Worm (Caenorhabditis elegans) whole organism, L1 larva: ENCODE data around the gene nkcc-1.

Experiments
- alr-1 ChIP-seq: fragments of 200-800 bp; sonication (Bioruptor generic); optimal IDR thresholded peaks from 2 replicates; lab custom pipeline; 2018; ENCODE audit warnings: borderline replicate concordance, mild to moderate bottlenecking, missing genetic modification characterization, missing compliant biosample characterization
- ceh-63 ChIP-seq: fragments of 200-800 bp; sonication (Bioruptor generic); optimal IDR thresholded peaks from 2 replicates; lab custom pipeline; 2018; ENCODE audit warnings: mild to moderate bottlenecking, missing genetic modification characterization, missing compliant biosample characterization
- ceh-8 ChIP-seq: fragments of 200-800 bp; sonication (Bioruptor generic); optimal IDR thresholded peaks from 2 replicates; lab custom pipeline; 2018; ENCODE audit warnings: mild to moderate bottlenecking, missing genetic modification characterization, moderate library complexity, missing compliant biosample characterization
- ceh-82 ChIP-seq, 3 experiments: fragments of 150-350 bp in 1 of 3; sonication (generic microtip) in 2 of 3; optimal IDR thresholded peaks; 2 replicates each; lab custom pipeline; 2014 to 2017; ENCODE audit warnings: missing biosample characterization in 3 of 3, missing genetic modification characterization in 3 of 3
- ceh-88 ChIP-seq: fragments of 200-800 bp; sonication (Bioruptor generic); IDR thresholded peaks from 2 replicates; pipeline ENCODE4 v1.3.6; 2022; ENCODE audit warnings: missing genetic modification characterization, missing compliant biosample characterization
- ceh-90 ChIP-seq: sonication (generic microtip); optimal IDR thresholded peaks from 2 replicates; lab custom pipeline; 2016; ENCODE audit warnings: missing genetic modification characterization, missing compliant biosample characterization
- ces-1 ChIP-seq: fragments of 150-350 bp; optimal IDR thresholded peaks from 2 replicates; lab custom pipeline; 2014; ENCODE audit warnings: missing biosample characterization, missing genetic modification reagents, missing genetic modification characterization
- dpl-1 ChIP-seq, 3 experiments: fragments of 150-350 bp in 2 of 3; sonication (generic microtip) in 1 of 3; optimal IDR thresholded peaks; 2 replicates each; lab custom pipeline; 2014 to 2017; ENCODE audit warnings: missing biosample characterization in 3 of 3, missing genetic modification characterization in 3 of 3, missing genetic modification reagents in 3 of 3
- dsc-1 ChIP-seq: sonication (generic microtip); optimal IDR thresholded peaks from 2 replicates; lab custom pipeline; 2016; ENCODE audit warnings: mild to moderate bottlenecking, missing genetic modification characterization, missing compliant biosample characterization
- efl-1 ChIP-seq, 4 experiments: fragments of 150-350 bp; optimal IDR thresholded peaks in 3 of 4; peaks in 1 of 4; 1 replicate in 1 of 4; 2 replicates in 3 of 4; lab custom pipeline; 2014; ENCODE audit warnings: missing biosample characterization in 2 of 4, missing genetic modification characterization in 2 of 4, missing genetic modification reagents in 2 of 4
- efl-3 ChIP-seq: fragments of 200-800 bp; sonication (Bioruptor generic); optimal IDR thresholded peaks from 2 replicates; lab custom pipeline; 2018; ENCODE audit warnings: mild to moderate bottlenecking, missing genetic modification characterization, missing compliant biosample characterization
- egl-13 ChIP-seq: sonication (generic microtip); optimal IDR thresholded peaks from 2 replicates; lab custom pipeline; 2016; ENCODE audit warnings: missing genotype, missing genetic modification reagents, missing genetic modification characterization, missing compliant biosample characterization
- fkh-8 ChIP-seq: sonication (generic microtip); optimal IDR thresholded peaks from 2 replicates; lab custom pipeline; 2016; ENCODE audit warnings: mild to moderate bottlenecking, missing genetic modification characterization, missing compliant biosample characterization
- fos-1 ChIP-seq: fragments of 150-350 bp; optimal IDR thresholded peaks from 2 replicates; lab custom pipeline; 2014; ENCODE audit warnings: missing biosample characterization, missing genetic modification characterization
- hlh-4 ChIP-seq: sonication (generic microtip); optimal IDR thresholded peaks from 2 replicates; lab custom pipeline; 2016; ENCODE audit warnings: mild to moderate bottlenecking, missing genetic modification characterization, missing compliant biosample characterization
- irx-1 ChIP-seq: sonication (generic microtip); optimal IDR thresholded peaks from 2 replicates; lab custom pipeline; 2016; ENCODE audit warnings: missing genetic modification characterization, missing compliant biosample characterization
- isw-1 ChIP-seq: fragments of 200-800 bp; sonication (Bioruptor generic); IDR thresholded peaks from 2 replicates; pipeline ENCODE4 v1.3.6; 2022; ENCODE audit warnings: missing genetic modification characterization, missing compliant biosample characterization
- jun-1 ChIP-seq: fragments of 150-350 bp; optimal IDR thresholded peaks from 2 replicates; lab custom pipeline; 2014; ENCODE audit warnings: missing biosample characterization, missing genetic modification reagents, missing genetic modification characterization
- lin-13 ChIP-seq: fragments of 150-350 bp; optimal IDR thresholded peaks from 2 replicates; lab custom pipeline; 2014; ENCODE audit warnings: missing biosample characterization, missing genetic modification reagents, missing genetic modification characterization
- lin-14 ChIP-seq: fragments of 200-800 bp; sonication (Bioruptor generic); optimal IDR thresholded peaks from 2 replicates; lab custom pipeline; 2018; ENCODE audit warnings: mild to moderate bottlenecking, missing genetic modification characterization, moderate library complexity, missing compliant biosample characterization
- lin-15B ChIP-seq: fragments of 150-350 bp; sonication (generic microtip); optimal IDR thresholded peaks from 3 replicates; lab custom pipeline; 2014; ENCODE audit warnings: missing biosample characterization, missing genetic modification characterization
- lin-35 ChIP-seq, 2 experiments: fragments of 150-350 bp; optimal IDR thresholded peaks; 2 replicates each; lab custom pipeline; 2014; ENCODE audit warnings: missing biosample characterization in 2 of 2, missing genetic modification characterization in 2 of 2, missing genetic modification reagents in 2 of 2
- lin-39 ChIP-seq: fragments of 150-350 bp; optimal IDR thresholded peaks from 2 replicates; lab custom pipeline; 2014; ENCODE audit warnings: missing biosample characterization, missing genetic modification reagents, missing genetic modification characterization
- lsy-2 ChIP-seq, 2 experiments: fragments of 150-350 bp; optimal IDR thresholded peaks; 2 replicates each; lab custom pipeline; 2014; ENCODE audit warnings: missing biosample characterization in 2 of 2, missing genetic modification characterization in 2 of 2
- mdl-1 ChIP-seq, 2 experiments: fragments of 150-350 bp; optimal IDR thresholded peaks; 2 replicates each; lab custom pipeline; 2014 to 2017; ENCODE audit warnings: missing biosample characterization in 2 of 2, missing genetic modification characterization in 2 of 2, inconsistent platforms in 1 of 2
- mep-1 ChIP-seq: fragments of 150-350 bp; optimal IDR thresholded peaks from 2 replicates; lab custom pipeline; 2014; ENCODE audit warnings: missing biosample characterization, missing genetic modification characterization
- nhr-11 ChIP-seq: fragments of 150-350 bp; optimal IDR thresholded peaks from 2 replicates; lab custom pipeline; 2014; ENCODE audit warnings: missing biosample characterization, missing genetic modification characterization
- nhr-237 ChIP-seq: fragments of 150-350 bp; optimal IDR thresholded peaks from 2 replicates; lab custom pipeline; 2014; ENCODE audit warnings: missing biosample characterization, missing genetic modification characterization
- nhr-28 ChIP-seq: fragments of 150-350 bp; optimal IDR thresholded peaks from 2 replicates; lab custom pipeline; 2014; ENCODE audit warnings: missing biosample characterization, missing genetic modification characterization
- nhr-47 ChIP-seq: sonication (generic microtip); optimal IDR thresholded peaks from 2 replicates; lab custom pipeline; 2016; ENCODE audit warnings: mild to moderate bottlenecking, missing genetic modification characterization, moderate library complexity, missing compliant biosample characterization
- nhr-76 ChIP-seq: sonication (generic microtip); optimal IDR thresholded peaks from 2 replicates; lab custom pipeline; 2017; ENCODE audit warnings: missing biosample characterization, missing genetic modification characterization
- nhr-84 ChIP-seq: sonication (generic microtip); optimal IDR thresholded peaks from 2 replicates; lab custom pipeline; 2017; ENCODE audit warnings: missing biosample characterization, missing genetic modification characterization
- nhr-90 ChIP-seq: sonication (generic microtip); optimal IDR thresholded peaks from 2 replicates; lab custom pipeline; 2016; ENCODE audit warnings: mild to moderate bottlenecking, missing genetic modification characterization, missing compliant biosample characterization; ENCODE audit not compliant: poor library complexity
- pqm-1 ChIP-seq: sonication (generic microtip); optimal IDR thresholded peaks from 3 replicates; lab custom pipeline; 2017; ENCODE audit warnings: missing biosample characterization, missing genetic modification characterization
- snu-23 ChIP-seq: sonication (generic microtip); optimal IDR thresholded peaks from 2 replicates; lab custom pipeline; 2016; ENCODE audit warnings: missing genetic modification characterization, missing compliant biosample characterization
- unc-130 ChIP-seq: fragments of 150-350 bp; optimal IDR thresholded peaks from 2 replicates; lab custom pipeline; 2017; ENCODE audit warnings: missing biosample characterization, missing genetic modification characterization, inconsistent platforms
- unc-30 ChIP-seq: sonication (generic microtip); optimal IDR thresholded peaks from 2 replicates; lab custom pipeline; 2017; ENCODE audit warnings: missing biosample characterization, missing genetic modification characterization
- vab-15 ChIP-seq: sonication (generic microtip); optimal IDR thresholded peaks from 2 replicates; lab custom pipeline; 2017; ENCODE audit warnings: missing genotype, mild to moderate bottlenecking, missing genetic modification characterization, missing compliant biosample characterization
- zip-4 ChIP-seq: fragments of 200-800 bp; sonication (Bioruptor generic); optimal IDR thresholded peaks from 2 replicates; lab custom pipeline; 2018; ENCODE audit warnings: mild to moderate bottlenecking, missing genetic modification characterization, moderate library complexity, missing compliant biosample characterization
- ztf-11 ChIP-seq, 2 experiments: sonication (generic microtip); optimal IDR thresholded peaks; 2 replicates each; lab custom pipeline; 2016 to 2017; ENCODE audit warnings: missing genetic modification characterization in 2 of 2, missing biosample characterization in 1 of 2, missing compliant biosample characterization in 1 of 2

nkcc-1 gene

ce11 chrIV:14129091-14129490 is 5.2 kb upstream of the nkcc-1 start, which contains the start of gene srz-42:
srz-42 (plus strand) TSS chrIV:14129391.
- TF ChIP-seq ceh-8 (GFP tag; lab: Kevin White, UChicago) (no peak), pqm-1 (tag; lab: Kevin White, UChicago) (no peak), unc-130 (no peak), snu-23 (GFP tag; lab: Kevin White, UChicago) (no peak), nhr-11 (no peak), zip-4 (GFP tag; lab: Kevin White, UChicago) (no peak), nhr-90 (tag; lab: Kevin White, UChicago) (no peak), ces-1 (no peak), lin-13 (GFP tag; lab: Kevin White, UChicago) (no peak), lin-15B (tag; lab: Kevin White, UChicago) (no peak), lin-35 (GFP tag; optimal IDR thresholded peaks at IDR 0.05; lab: Kevin White, UChicago) (no peak)
- TF ChIP-seq, all 84 proteins: peak for 0

DNA sequence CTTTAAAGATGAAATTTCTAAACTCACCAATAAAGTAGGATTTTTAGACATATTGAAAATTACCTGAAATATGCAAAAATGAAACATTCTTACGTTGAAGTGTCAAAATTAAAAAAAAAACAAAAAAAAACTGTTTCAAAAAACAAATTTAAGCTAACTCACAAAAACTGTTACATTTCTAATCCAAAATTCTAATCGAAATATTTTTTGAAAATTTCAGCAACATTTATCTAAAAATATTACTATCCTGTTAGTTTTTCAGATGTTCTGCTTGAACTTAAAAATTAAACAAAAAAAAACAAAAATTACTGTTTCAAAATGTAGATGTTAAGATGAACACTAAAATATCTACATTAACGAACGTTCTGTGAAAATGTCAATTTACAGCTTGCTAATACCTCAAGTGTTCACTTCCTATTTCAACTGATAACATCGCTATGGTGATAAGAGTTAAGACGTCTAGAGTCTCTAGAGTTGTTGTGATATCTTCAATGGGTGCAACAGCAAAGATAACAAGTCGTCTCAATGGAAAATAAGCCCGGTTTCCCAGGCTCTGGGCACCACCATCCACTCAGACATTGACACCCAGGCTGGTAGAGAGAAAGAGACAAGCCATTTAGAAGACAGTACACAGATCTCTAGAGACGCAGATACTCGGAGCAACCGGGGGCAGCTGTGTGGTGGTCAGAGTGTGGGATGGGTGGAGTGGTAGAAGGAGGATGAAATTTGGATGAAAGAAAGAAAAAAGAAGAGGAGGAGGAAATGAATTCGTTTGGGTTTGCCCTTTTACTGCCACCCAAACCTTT is 4.2 kb upstream of the nkcc-1 start, which contains the start of gene H12I19.115:
Gene H12I19.115, minus strand, starts transcription at position 51 of the 806 bp plus-strand sequence.
- TF ChIP-seq fkh-8 (tag; lab: Kevin White, UChicago) (peak; percentile 47), mep-1 (tag; lab: Kevin White, UChicago) (peak; percentile 12), efl-1 (optimal IDR thresholded peaks at IDR 0.05; lab: Kevin White, UChicago) (peak; percentile 2 to 21), efl-1 (GFP tag; optimal IDR thresholded peaks at IDR 0.05 in 1 of 2; lab: Kevin White, UChicago) (peak in 1 of 2 experiments; percentile 90), lin-39 (tag; lab: Kevin White, UChicago) (no peak), mdl-1 (tag; optimal IDR thresholded peaks at IDR 0.05; lab: Kevin White, UChicago) (no peak), dsc-1 (peak; percentile 16), irx-1 (tag; lab: Kevin White, UChicago) (no peak), nhr-76 (tag; lab: Kevin White, UChicago) (no peak), efl-3 (GFP tag; lab: Kevin White, UChicago) (no peak), nhr-47 (peak; percentile 3), snu-23 (GFP tag; lab: Kevin White, UChicago) (no peak), alr-1 (tag; lab: Kevin White, UChicago) (no peak), egl-13 (tag; lab: Kevin White, UChicago) (no peak), nhr-28 (tag; lab: Kevin White, UChicago) (no peak), lsy-2 (tag; optimal IDR thresholded peaks at IDR 0.05; lab: Kevin White, UChicago) (peak in 1 of 2 experiments; percentile 28), ceh-82 (tag; optimal IDR thresholded peaks at IDR 0.05; lab: Kevin White, UChicago) (peak in 1 of 3 experiments; percentile 22)

ce11 chrIV:14119327-14119726 is 4.5 kb downstream of the nkcc-1 start:
- no peak for TF ChIP-seq nhr-84 (tag; lab: Kevin White, UChicago)
- TF ChIP-seq dpl-1 (GFP tag; optimal IDR thresholded peaks at IDR 0.05; lab: Kevin White, UChicago): peak in 2 of 3 experiments; percentile 11 to 25
- TF ChIP-seq ces-1: no peak
- peak in 1 of 2 experiments; percentile 17 for TF ChIP-seq efl-1 (optimal IDR thresholded peaks at IDR 0.05; lab: Kevin White, UChicago)
- peak; percentile 53 to 91 for TF ChIP-seq efl-1 (GFP tag; optimal IDR thresholded peaks at IDR 0.05 in 1 of 2; lab: Kevin White, UChicago)

ce11 chrIV:14115556-14115955 is 8.3 kb downstream of the nkcc-1 start:
- TF ChIP-seq nhr-84 (tag; lab: Kevin White, UChicago): no peak
- no peak for TF ChIP-seq nhr-76 (tag; lab: Kevin White, UChicago)
- TF ChIP-seq lsy-2 (tag; optimal IDR thresholded peaks at IDR 0.05; lab: Kevin White, UChicago): no peak
- no peak for TF ChIP-seq jun-1 (tag; lab: Kevin White, UChicago)
- TF ChIP-seq ceh-90 (tag; lab: Kevin White, UChicago): no peak
- no peak for TF ChIP-seq vab-15
- TF ChIP-seq nhr-237 (tag; lab: Kevin White, UChicago): no peak
- TF ChIP-seq lin-14: no peak
- no peak for TF ChIP-seq nhr-28 (tag; lab: Kevin White, UChicago)
- no peak for TF ChIP-seq pqm-1 (tag; lab: Kevin White, UChicago)
- no peak for TF ChIP-seq hlh-4
- no peak for TF ChIP-seq isw-1 (GFP tag; lab: Robert Waterston, UW)
- TF ChIP-seq ztf-11 (tag; optimal IDR thresholded peaks at IDR 0.05; lab: Kevin White, UChicago): no peak
- no peak for TF ChIP-seq fos-1
- TF ChIP-seq unc-30 (tag; lab: Kevin White, UChicago): no peak
- no peak for TF ChIP-seq ceh-63
- no peak for TF ChIP-seq lin-15B (tag; lab: Kevin White, UChicago)
- TF ChIP-seq ceh-88 (GFP tag; lab: Robert Waterston, UW): no peak
